Worm (Caenorhabditis elegans) whole organism, young adult: ENCODE results near the gene appg-1.

Experiments used
- B0336.3 ChIP-seq: fragments of 200-800 bp; sonication (Bioruptor generic); IDR thresholded peaks from 2 replicates; pipeline ENCODE4 v1.3.6; 2022; ENCODE audit warnings: missing genetic modification characterization, missing compliant biosample characterization
- F10E7.11 ChIP-seq: sonication (generic microtip); optimal IDR thresholded peaks from 2 replicates; lab custom pipeline; 2017; ENCODE audit warnings: mild to moderate bottlenecking, missing genetic modification characterization, moderate library complexity, missing compliant biosample characterization
- K11D2.4 ChIP-seq: fragments of 200-800 bp; sonication (Bioruptor generic); IDR thresholded peaks from 2 replicates; pipeline ENCODE4 v1.3.6; 2022; ENCODE audit warnings: missing genetic modification reagents, missing genetic modification characterization, missing compliant biosample characterization
- Y56A3A.18 ChIP-seq: fragments of 200-800 bp; sonication (Bioruptor generic); IDR thresholded peaks from 2 replicates; pipeline ENCODE4 v1.3.6; 2022; ENCODE audit warnings: missing genetic modification reagents, missing genetic modification characterization, missing compliant biosample characterization
- ZK185.1 ChIP-seq: sonication (generic microtip); optimal IDR thresholded peaks from 2 replicates; lab custom pipeline; 2016; ENCODE audit warnings: mild to moderate bottlenecking, missing genetic modification characterization, missing compliant biosample characterization; ENCODE audit not compliant: poor library complexity, severe bottlenecking
- akir-1 ChIP-seq: fragments of 200-800 bp; sonication (Bioruptor generic); optimal IDR thresholded peaks from 2 replicates; lab custom pipeline; 2018; ENCODE audit warnings: mild to moderate bottlenecking, missing genetic modification characterization, moderate library complexity, missing compliant biosample characterization
- aptf-3 ChIP-seq: fragments of 200-800 bp; sonication (Bioruptor generic); IDR thresholded peaks from 2 replicates; pipeline ENCODE4 v1.3.6; 2022; ENCODE audit warnings: missing genetic modification characterization, missing compliant biosample characterization
- athp-1 ChIP-seq: sonication (generic microtip); optimal IDR thresholded peaks from 2 replicates; lab custom pipeline; 2017; ENCODE audit warnings: mild to moderate bottlenecking, missing genetic modification characterization, missing compliant biosample characterization
- attf-3 ChIP-seq: fragments of 200-800 bp; sonication (Bioruptor generic); conservative IDR thresholded peaks from 2 replicates; pipeline ENCODE4 v1.3.6; 2022; ENCODE audit warnings: missing genetic modification reagents, missing genetic modification characterization, missing compliant biosample characterization
- attf-6 ChIP-seq: fragments of 200-800 bp; sonication (Bioruptor generic); IDR thresholded peaks from 2 replicates; pipeline ENCODE4 v1.3.6; 2022; ENCODE audit warnings: missing genetic modification reagents, missing genetic modification characterization, missing compliant biosample characterization
- ccch-3 ChIP-seq: fragments of 200-800 bp; sonication (Bioruptor generic); optimal IDR thresholded peaks from 2 replicates; lab custom pipeline; 2018; ENCODE audit warnings: mild to moderate bottlenecking, missing genetic modification characterization, missing compliant biosample characterization
- cebp-1 ChIP-seq, 2 experiments: fragments of 200-800 bp in 1 of 2; sonication (Bioruptor generic) in 1 of 2; sonication (generic microtip) in 1 of 2; IDR thresholded peaks in 1 of 2; optimal IDR thresholded peaks in 1 of 2; 2 replicates each; pipeline versions ENCODE4 v1.3.6 to Lab custom; 2017 to 2022; ENCODE audit warnings: missing compliant biosample characterization in 2 of 2, missing genetic modification characterization in 2 of 2, mild to moderate bottlenecking in 1 of 2, missing genetic modification reagents in 1 of 2, moderate library complexity in 1 of 2
- ceh-100 ChIP-seq: fragments of 200-800 bp; sonication (Bioruptor generic); IDR thresholded peaks from 2 replicates; pipeline ENCODE4 v1.3.6; 2022; ENCODE audit warnings: missing genetic modification reagents, missing genetic modification characterization, missing compliant biosample characterization
- ceh-79 ChIP-seq: sonication (generic microtip); optimal IDR thresholded peaks from 2 replicates; lab custom pipeline; 2017; ENCODE audit warnings: mild to moderate bottlenecking, missing genetic modification characterization, missing compliant biosample characterization
- chd-7 ChIP-seq: sonication (generic microtip); optimal IDR thresholded peaks from 2 replicates; lab custom pipeline; 2016; ENCODE audit warnings: mild to moderate bottlenecking, missing genetic modification characterization, moderate library complexity, missing compliant biosample characterization
- die-1 ChIP-seq: sonication (generic microtip); optimal IDR thresholded peaks from 2 replicates; lab custom pipeline; 2016; ENCODE audit warnings: missing genotype, mild to moderate bottlenecking, missing genetic modification characterization, missing compliant biosample characterization
- dox-1 ChIP-seq: fragments of 200-800 bp; sonication (Bioruptor generic); IDR thresholded peaks from 2 replicates; pipeline ENCODE4 v1.3.6; 2022; ENCODE audit warnings: missing genetic modification reagents, missing genetic modification characterization, missing compliant biosample characterization
- dpff-1 ChIP-seq: sonication (generic microtip); optimal IDR thresholded peaks from 2 replicates; lab custom pipeline; 2017; ENCODE audit warnings: mild to moderate bottlenecking, missing genetic modification characterization, missing compliant biosample characterization
- efl-1 ChIP-seq: fragments of 150-350 bp; optimal IDR thresholded peaks from 2 replicates; lab custom pipeline; 2014; ENCODE audit warnings: missing biosample characterization, missing genetic modification reagents, missing genetic modification characterization
- egrh-3 ChIP-seq: fragments of 200-800 bp; sonication (Bioruptor generic); IDR thresholded peaks from 2 replicates; pipeline ENCODE4 v1.3.6; 2022; ENCODE audit warnings: missing genetic modification reagents, missing genetic modification characterization, missing compliant biosample characterization
- ets-4 ChIP-seq: fragments of 200-800 bp; sonication (Bioruptor generic); optimal IDR thresholded peaks from 2 replicates; lab custom pipeline; 2018; ENCODE audit warnings: mild to moderate bottlenecking, missing genetic modification characterization, missing compliant biosample characterization
- fkh-3 ChIP-seq: sonication (generic microtip); optimal IDR thresholded peaks from 2 replicates; lab custom pipeline; 2016; ENCODE audit warnings: mild to moderate bottlenecking, missing genetic modification characterization, missing compliant biosample characterization
- him-1 ChIP-seq: sonication (generic microtip); optimal IDR thresholded peaks from 2 replicates; lab custom pipeline; 2016; ENCODE audit warnings: missing genotype, missing genetic modification reagents, missing genetic modification characterization, missing compliant biosample characterization
- hsf-1 ChIP-seq: fragments of 200-800 bp; sonication (Bioruptor generic); IDR thresholded peaks from 2 replicates; pipeline ENCODE4 v1.3.6; 2022; ENCODE audit warnings: missing genetic modification reagents, missing genetic modification characterization, missing compliant biosample characterization
- lag-1 ChIP-seq: fragments of 200-800 bp; sonication (Bioruptor generic); IDR thresholded peaks from 2 replicates; pipeline ENCODE4 v1.3.6; 2022; ENCODE audit warnings: missing genetic modification reagents, missing genetic modification characterization, missing compliant biosample characterization
- madf-10 ChIP-seq: sonication (generic microtip); optimal IDR thresholded peaks from 2 replicates; lab custom pipeline; 2016; ENCODE audit warnings: mild to moderate bottlenecking, missing genetic modification characterization, missing compliant biosample characterization
- nfya-2 ChIP-seq: fragments of 200-800 bp; sonication (Bioruptor generic); IDR thresholded peaks from 2 replicates; pipeline ENCODE4 v1.3.6; 2022; ENCODE audit warnings: missing genetic modification reagents, missing genetic modification characterization, missing compliant biosample characterization
- nfyb-1 ChIP-seq: fragments of 200-800 bp; sonication (Bioruptor generic); IDR thresholded peaks from 2 replicates; pipeline ENCODE4 v1.3.6; 2022; ENCODE audit warnings: missing genetic modification reagents, missing genetic modification characterization, missing compliant biosample characterization
- rec-8 ChIP-seq, 2 experiments: sonication (generic microtip); optimal IDR thresholded peaks; 2 replicates each; lab custom pipeline; 2016; ENCODE audit warnings: mild to moderate bottlenecking in 2 of 2, missing genetic modification characterization in 2 of 2, missing genetic modification reagents in 2 of 2, missing genotype in 2 of 2, missing biosample characterization in 1 of 2, missing compliant biosample characterization in 1 of 2, moderate library complexity in 1 of 2
- rpc-1 ChIP-seq, 2 experiments: fragments of 150-350 bp in 1 of 2; sonication (generic microtip) in 1 of 2; optimal IDR thresholded peaks; 2 replicates each; lab custom pipeline; 2014 to 2018; ENCODE audit warnings: missing biosample characterization in 1 of 2, missing genetic modification characterization in 1 of 2, missing genetic modification reagents in 1 of 2, missing genotype in 1 of 2
- sea-2 ChIP-seq: fragments of 200-800 bp; sonication (Bioruptor generic); IDR thresholded peaks from 2 replicates; pipeline ENCODE4 v1.3.6; 2022; ENCODE audit warnings: missing genetic modification characterization, missing compliant biosample characterization
- snpc-4 ChIP-seq, 5 experiments: fragments of 150-350 bp in 1 of 5; sonication (generic microtip) in 4 of 5; optimal IDR thresholded peaks; 2 replicates each; lab custom pipeline; 2014 to 2018; ENCODE audit warnings: missing genetic modification characterization in 5 of 5, missing biosample characterization in 3 of 5, antibody characterized with exemption in 2 of 5, mild to moderate bottlenecking in 2 of 5, missing compliant biosample characterization in 2 of 5, missing genotype in 2 of 5, moderate library complexity in 2 of 5, missing genetic modification reagents in 1 of 5
- tbp1 ChIP-seq: fragments of 200-800 bp; sonication (Bioruptor generic); optimal IDR thresholded peaks from 2 replicates; lab custom pipeline; 2018; ENCODE audit warnings: mild to moderate bottlenecking, missing genetic modification characterization, missing compliant biosample characterization
- tbx-9 ChIP-seq: sonication (generic microtip); optimal IDR thresholded peaks from 2 replicates; lab custom pipeline; 2016; ENCODE audit warnings: borderline replicate concordance, missing genetic modification characterization, inconsistent platforms, missing compliant biosample characterization
- zfh-2 ChIP-seq: fragments of 200-800 bp; sonication (Bioruptor generic); conservative IDR thresholded peaks from 2 replicates; pipeline ENCODE4 v1.3.6; 2022; ENCODE audit warnings: missing genetic modification reagents, missing genetic modification characterization, missing compliant biosample characterization
- zim-3 ChIP-seq: sonication (generic microtip); optimal IDR thresholded peaks from 2 replicates; lab custom pipeline; 2017; ENCODE audit warnings: mild to moderate bottlenecking, missing genetic modification characterization, moderate library complexity, missing compliant biosample characterization
- ztf-22 ChIP-seq: fragments of 200-800 bp; sonication (Bioruptor generic); optimal IDR thresholded peaks from 2 replicates; lab custom pipeline; 2018; ENCODE audit warnings: mild to moderate bottlenecking, missing genetic modification characterization, moderate library complexity, missing compliant biosample characterization
- ztf-25 ChIP-seq: fragments of 200-800 bp; sonication (Bioruptor generic); IDR thresholded peaks from 2 replicates; pipeline ENCODE4 v1.3.6; 2022; ENCODE audit warnings: missing genetic modification reagents, missing genetic modification characterization, missing compliant biosample characterization
- ztf-3 ChIP-seq: fragments of 200-800 bp; sonication (Bioruptor generic); optimal IDR thresholded peaks from 2 replicates; lab custom pipeline; 2018; ENCODE audit warnings: mild to moderate bottlenecking, missing genetic modification characterization, missing compliant biosample characterization

The appg-1 gene

DNA sequence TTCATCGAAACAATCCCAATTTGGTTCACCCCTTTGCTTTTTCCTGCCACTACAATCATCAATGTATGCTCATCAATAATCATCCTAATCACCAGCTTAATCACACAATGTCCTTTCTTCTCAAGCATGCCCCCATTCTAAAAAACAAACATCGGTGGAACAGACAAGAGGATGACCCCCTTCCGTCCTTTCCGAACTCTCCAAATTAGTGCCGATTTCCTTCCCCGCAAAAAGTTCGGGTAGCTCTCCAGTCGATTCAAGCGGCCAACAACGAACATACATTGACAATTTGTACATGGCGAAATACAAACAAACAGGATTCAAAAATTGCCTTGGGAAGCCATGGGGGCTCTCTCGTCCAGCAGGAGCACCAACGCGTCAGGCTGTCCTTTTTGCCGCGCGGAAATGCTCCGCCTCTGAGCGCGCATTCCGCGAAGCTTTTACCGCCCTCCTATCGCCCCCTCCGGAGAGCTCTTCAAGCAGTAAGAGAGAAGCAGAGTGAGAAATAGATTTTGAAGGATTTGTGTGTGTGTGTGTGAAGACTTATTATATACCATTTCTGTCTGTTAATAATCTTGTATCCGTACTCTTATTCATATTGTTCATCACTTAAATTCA is at the start of gene appg-1:
appg-1 (plus strand) TSS at position 427 of the 618 bp plus-strand sequence.
- TF ChIP-seq akir-1 (GFP tag; lab: Kevin White, UChicago): no peak
- no peak for TF ChIP-seq tbx-9 (tag; lab: Kevin White, UChicago)
- no peak for TF ChIP-seq him-1 (tag; lab: Kevin White, UChicago)
- no peak for TF ChIP-seq athp-1 (tag; lab: Kevin White, UChicago)
- TF ChIP-seq ztf-3 (GFP tag; lab: Kevin White, UChicago): no peak
- no peak for TF ChIP-seq attf-3 (GFP tag; lab: Robert Waterston, UW)
- TF ChIP-seq egrh-3 (GFP tag; lab: Robert Waterston, UW): peak; percentile 76; the same call in 1 of the 2 replicates
- TF ChIP-seq zfh-2 (GFP tag; lab: Robert Waterston, UW): peak; percentile 87
- no peak for TF ChIP-seq cebp-1 (GFP tag; IDR thresholded peaks at IDR 0.05; lab: Robert Waterston, UW)
- TF ChIP-seq cebp-1 (tag; optimal IDR thresholded peaks at IDR 0.05; lab: Kevin White, UChicago): no peak
- no peak for TF ChIP-seq dpff-1
- TF ChIP-seq aptf-3 (GFP tag; lab: Robert Waterston, UW): no peak

DNA sequence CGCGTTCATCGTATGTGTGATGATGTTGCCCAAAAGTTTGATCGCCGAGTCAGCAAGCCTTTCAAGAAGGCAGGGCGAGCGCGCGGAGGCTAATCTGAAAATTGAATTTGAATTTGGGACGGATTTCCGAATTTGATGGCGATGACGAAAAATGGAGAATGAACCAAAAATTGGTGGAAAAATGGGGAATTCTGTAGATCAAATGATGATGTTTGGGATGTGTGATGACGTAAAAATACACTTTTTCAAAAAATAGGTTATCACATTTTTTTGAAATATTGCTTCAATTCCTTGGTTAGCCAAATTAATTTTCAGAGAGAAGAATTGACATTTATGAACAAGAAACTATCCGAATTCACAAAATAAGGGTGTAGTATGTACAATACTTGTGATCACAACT is 46.3 kb upstream of the appg-1 start, which contains the start of gene ZK971.1:
ZK971.1 (minus strand) TSS at position 101 of the 400 bp plus-strand sequence.
- TF ChIP-seq efl-1 (GFP tag; lab: Kevin White, UChicago) (no peak), ZK185.1 (no peak), ets-4 (no peak)
- TF ChIP-seq, all 124 proteins: peak for 0

DNA sequence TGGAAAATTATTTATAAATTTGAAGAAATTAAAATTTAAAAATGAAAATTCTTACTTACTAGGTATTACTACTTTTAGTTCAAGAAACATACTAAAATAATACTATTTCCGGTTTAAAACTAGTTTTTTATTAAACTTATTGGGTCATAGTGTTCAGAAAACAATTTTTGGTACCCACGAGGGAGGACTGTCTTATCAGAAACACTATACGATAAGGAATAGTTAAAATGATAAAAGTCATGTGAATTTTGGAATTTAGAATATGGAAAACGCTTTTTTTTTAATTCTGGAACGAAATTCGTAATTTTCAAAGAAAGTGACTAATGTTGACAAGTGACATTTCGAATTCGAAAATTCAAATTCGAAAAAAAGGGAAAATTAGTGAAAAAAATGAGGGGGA is 44.2 kb upstream of the appg-1 start:
- TF ChIP-seq tbx-9 (tag; lab: Kevin White, UChicago) (no peak), ztf-22 (GFP tag; lab: Kevin White, UChicago) (no peak), hsf-1 (GFP tag; lab: Robert Waterston, UW) (no peak), attf-6 (no peak), die-1 (tag; lab: Kevin White, UChicago) (no peak), dox-1 (GFP tag; lab: Robert Waterston, UW) (no peak), ceh-79 (tag; lab: Kevin White, UChicago) (no peak), nfyb-1 (no peak), sea-2 (GFP tag; lab: Robert Waterston, UW) (no peak), ztf-25 (GFP tag; lab: Robert Waterston, UW) (no peak), rpc-1 (optimal IDR thresholded peaks at IDR 0.05; lab: Kevin White, UChicago) (no peak), rpc-1 (tag; optimal IDR thresholded peaks at IDR 0.05; lab: Kevin White, UChicago) (no peak), ceh-100 (GFP tag; lab: Robert Waterston, UW) (no peak), zfh-2 (GFP tag; lab: Robert Waterston, UW) (no peak), snpc-4 (GFP tag; optimal IDR thresholded peaks at IDR 0.05; lab: Kevin White, UChicago) (no peak), snpc-4 (tag; optimal IDR thresholded peaks at IDR 0.05; lab: Kevin White, UChicago) (no peak)

DNA sequence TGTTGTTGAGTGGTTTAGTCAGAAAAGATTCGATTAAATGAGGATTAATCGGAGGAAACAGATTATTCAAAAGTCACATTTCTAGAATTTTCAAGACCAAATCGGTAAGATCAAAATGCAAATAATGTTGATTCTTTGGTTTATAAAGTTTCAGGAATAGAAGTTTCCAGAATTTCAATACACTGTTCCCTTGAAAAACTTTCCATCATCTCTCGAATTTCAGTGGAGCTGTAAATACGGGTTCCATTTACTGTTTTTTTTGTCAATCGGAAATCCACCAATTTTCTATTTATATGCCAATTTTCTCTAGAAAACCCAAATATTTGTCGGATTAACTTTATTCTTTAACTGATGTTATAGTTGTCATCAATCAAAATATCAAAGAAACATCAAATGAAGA is 42.7 kb upstream of the appg-1 start:
- TF ChIP-seq tbp1 (GFP tag; lab: Kevin White, UChicago): no peak
- TF ChIP-seq ccch-3 (GFP tag; lab: Kevin White, UChicago): no peak
- TF ChIP-seq chd-7: no peak
- TF ChIP-seq zim-3: no peak
- TF ChIP-seq nfya-2 (GFP tag; lab: Robert Waterston, UW): no peak
- TF ChIP-seq rec-8 (tag; optimal IDR thresholded peaks at IDR 0.05; lab: Kevin White, UChicago): no peak
- no peak for TF ChIP-seq lag-1 (GFP tag; lab: Robert Waterston, UW)
- TF ChIP-seq fkh-3: no peak
- TF ChIP-seq madf-10 (tag; lab: Kevin White, UChicago): no peak
- no peak for TF ChIP-seq F10E7.11
- TF ChIP-seq K11D2.4 (GFP tag; lab: Robert Waterston, UW): no peak
- no peak for TF ChIP-seq zfh-2 (GFP tag; lab: Robert Waterston, UW)
- no peak for TF ChIP-seq tbx-9 (tag; lab: Kevin White, UChicago)
- no peak for TF ChIP-seq Y56A3A.18
- TF ChIP-seq B0336.3 (GFP tag; lab: Robert Waterston, UW): no peak
- TF ChIP-seq snpc-4 (GFP tag; optimal IDR thresholded peaks at IDR 0.05; lab: Kevin White, UChicago): no peak
- no peak for TF ChIP-seq snpc-4 (tag; optimal IDR thresholded peaks at IDR 0.05; lab: Kevin White, UChicago)
- TF ChIP-seq attf-3 (GFP tag; lab: Robert Waterston, UW): no peak
